Worm (Caenorhabditis elegans): ENCODE results near the gene F19B10.4.

The F19B10.4 gene

ce11 chrII:3675176-3675575 is 15.3 kb downstream of the F19B10.4 start, which contains the start of gene F19B10.2:
Gene F19B10.2 (plus strand): TSS chrII:3675476.
- no peak for TF ChIP-seq zip-4 (GFP tag; optimal IDR thresholded peaks at IDR 0.05)
- TF ChIP-seq sox-4 (tag; optimal IDR thresholded peaks at IDR 0.05): no peak
- no peak for TF ChIP-seq nhr-11 (tag; optimal IDR thresholded peaks at IDR 0.05)
- no peak for TF ChIP-seq nhr-85 (tag)
- no peak for TF ChIP-seq fkh-10 (GFP tag; optimal IDR thresholded peaks at IDR 0.05)

ce11 chrII:3678978-3679377 is 19.1 kb downstream of the F19B10.4 start:
- TF ChIP-seq mab-9 (GFP tag; IDR thresholded peaks at IDR 0.05): no peak
- TF ChIP-seq nhr-47 (tag; optimal IDR thresholded peaks at IDR 0.05): no peak
- TF ChIP-seq dsc-1 (tag; optimal IDR thresholded peaks at IDR 0.05): no peak
- TF ChIP-seq nhr-76 (tag; optimal IDR thresholded peaks at IDR 0.05): no peak
- TF ChIP-seq efl-1 (optimal IDR thresholded peaks at IDR 0.05): no peak
- no peak for TF ChIP-seq efl-1 (GFP tag; optimal IDR thresholded peaks at IDR 0.05 in 1 of 2)
- no peak for TF ChIP-seq tlp-1 (tag; optimal IDR thresholded peaks at IDR 0.05)
- no peak for TF ChIP-seq nhr-28 (tag; optimal IDR thresholded peaks at IDR 0.05)
- TF ChIP-seq efl-3 (GFP tag; optimal IDR thresholded peaks at IDR 0.05): no peak
- TF ChIP-seq alr-1 (tag; optimal IDR thresholded peaks at IDR 0.05; ENCODE audit: borderline replicate concordance): no peak
- no peak for TF ChIP-seq xbp-1 (tag; optimal IDR thresholded peaks at IDR 0.05)
- TF ChIP-seq elt-3 (tag; optimal IDR thresholded peaks at IDR 0.05): no peak

ce11 chrII:3680366-3680765 is 20.5 kb downstream of the F19B10.4 start:
- TF ChIP-seq snpc-4 (tag; optimal IDR thresholded peaks at IDR 0.05): no peak
- TF ChIP-seq dsc-1 (tag; optimal IDR thresholded peaks at IDR 0.05): no peak
- no peak for TF ChIP-seq elt-3 (tag; optimal IDR thresholded peaks at IDR 0.05)
- no peak for TF ChIP-seq mdl-1 (tag; optimal IDR thresholded peaks at IDR 0.05)
- no peak for TF ChIP-seq isw-1 (GFP tag; IDR thresholded peaks at IDR 0.05)
- no peak for TF ChIP-seq fkh-10 (GFP tag; optimal IDR thresholded peaks at IDR 0.05)
- TF ChIP-seq ztf-4 (tag; optimal IDR thresholded peaks at IDR 0.05): no peak

DNA sequence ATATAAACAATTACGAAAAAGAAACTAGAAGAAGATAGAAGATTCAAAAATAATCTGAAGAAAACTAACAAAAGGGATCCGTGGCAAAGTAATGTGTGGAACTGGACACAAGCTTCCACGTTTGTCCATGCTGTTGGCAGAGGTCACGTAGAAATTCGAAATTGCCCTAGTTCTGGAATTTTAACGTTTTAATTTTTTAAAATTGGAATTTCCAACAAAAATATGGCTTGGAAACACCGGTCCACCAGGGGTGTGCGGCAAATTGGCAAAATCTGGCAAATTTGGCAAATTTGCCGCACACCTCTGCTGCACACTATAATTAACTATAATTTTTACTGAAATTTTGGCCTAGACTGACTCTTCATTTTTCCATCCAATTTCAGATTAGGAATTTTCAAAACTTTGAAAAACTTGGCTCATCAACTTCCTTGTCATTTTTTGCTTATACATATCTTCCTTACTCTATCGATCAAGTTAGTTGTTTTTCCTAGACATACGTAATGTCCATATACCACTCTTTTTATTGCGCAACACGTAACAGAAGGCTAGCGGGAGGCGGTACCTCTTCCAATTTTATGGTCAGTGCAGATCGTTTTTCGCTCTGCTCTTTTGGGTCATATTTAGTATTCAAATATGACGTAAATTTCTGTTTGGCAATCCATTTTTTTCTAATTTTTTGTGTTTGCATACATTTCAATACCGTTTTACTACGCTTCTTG is 21.6 kb downstream of the F19B10.4 start, which contains the start of gene F19B10.10:
Gene F19B10.10 (minus strand): TSS at position 51 of the 719 bp plus-strand sequence.
- TF ChIP-seq F16B12.6 (tag; optimal IDR thresholded peaks at IDR 0.05) (no peak), egl-13 (tag; optimal IDR thresholded peaks at IDR 0.05) (no peak), lin-13 (GFP tag; optimal IDR thresholded peaks at IDR 0.05) (no peak), nhr-20 (tag; optimal IDR thresholded peaks at IDR 0.05) (no peak), xbp-1 (tag; optimal IDR thresholded peaks at IDR 0.05) (no peak), elt-2 (tag; optimal IDR thresholded peaks at IDR 0.05) (no peak), grh-1 (GFP tag; IDR thresholded peaks at IDR 0.05) (no peak), aly-2 (tag; optimal IDR thresholded peaks at IDR 0.05) (no peak), efl-3 (GFP tag; optimal IDR thresholded peaks at IDR 0.05) (no peak), elt-3 (tag; optimal IDR thresholded peaks at IDR 0.05) (no peak), lin-15B (tag; optimal IDR thresholded peaks at IDR 0.05) (no peak), alr-1 (tag; optimal IDR thresholded peaks at IDR 0.05; ENCODE audit: borderline replicate concordance) (no peak), fkh-8 (tag; optimal IDR thresholded peaks at IDR 0.05) (no peak), irx-1 (tag; optimal IDR thresholded peaks at IDR 0.05) (no peak), mab-9 (GFP tag; IDR thresholded peaks at IDR 0.05) (no peak), tlp-1 (tag; optimal IDR thresholded peaks at IDR 0.05) (no peak)

DNA sequence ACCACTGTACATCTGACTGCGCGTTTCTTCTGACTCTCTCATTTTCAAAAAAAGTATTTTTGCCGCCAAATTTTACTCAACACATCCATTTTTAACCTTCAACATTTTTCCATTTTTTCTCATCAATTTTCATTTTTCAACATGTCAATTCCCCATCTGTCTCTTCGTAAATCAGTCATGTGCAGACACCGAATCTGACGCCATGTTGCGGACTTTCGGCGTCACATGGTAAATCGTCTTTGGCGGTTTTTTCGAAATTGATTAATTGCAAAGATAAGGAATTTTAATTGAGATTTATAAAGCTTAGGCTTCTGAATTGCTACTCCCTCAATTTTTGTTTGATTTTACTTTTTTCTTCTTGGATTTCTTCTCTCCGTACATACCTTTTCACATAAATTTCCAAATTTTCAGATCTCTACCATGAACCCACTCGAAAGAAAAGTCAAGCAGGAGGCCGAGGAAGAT is 22.9 kb downstream of the F19B10.4 start, which contains the start of gene F19B10.1:
Gene F19B10.1 (plus strand): TSS at position 415 of the 465 bp plus-strand sequence.
- peak; percentile 15 for TF ChIP-seq unc-86 (tag; optimal IDR thresholded peaks at IDR 0.05)
- TF ChIP-seq Y116A8C.19 (tag; optimal IDR thresholded peaks at IDR 0.05; ENCODE audit: borderline replicate concordance): no peak
- TF ChIP-seq ceh-88 (GFP tag; IDR thresholded peaks at IDR 0.05): no peak
- no peak for TF ChIP-seq pax-3 (tag; optimal IDR thresholded peaks at IDR 0.05)
- TF ChIP-seq nhr-11 (tag; optimal IDR thresholded peaks at IDR 0.05): no peak
- no peak for TF ChIP-seq ceh-63 (GFP tag; optimal IDR thresholded peaks at IDR 0.05)
- peak; percentile 67 for TF ChIP-seq skn-1 (tag; optimal IDR thresholded peaks at IDR 0.05)
- TF ChIP-seq sptf-1 (tag; optimal IDR thresholded peaks at IDR 0.05): no peak
- TF ChIP-seq egl-13 (tag; optimal IDR thresholded peaks at IDR 0.05): no peak
- peak; percentile 11 for TF ChIP-seq jun-1 (tag; optimal IDR thresholded peaks at IDR 0.05)
- peak; percentile 86 to 87 for TF ChIP-seq lsy-2 (tag; optimal IDR thresholded peaks at IDR 0.05)
- TF ChIP-seq nhr-237 (tag; optimal IDR thresholded peaks at IDR 0.05): no peak
- no peak for TF ChIP-seq aha-1 (tag; optimal IDR thresholded peaks at IDR 0.05)
- no peak for TF ChIP-seq nhr-76 (tag; optimal IDR thresholded peaks at IDR 0.05)
- peak; percentile 90 for TF ChIP-seq snu-23 (GFP tag; optimal IDR thresholded peaks at IDR 0.05)
- no peak for TF ChIP-seq ets-5 (GFP tag; IDR thresholded peaks at IDR 0.05)
- peak; percentile 49 for TF ChIP-seq vab-15 (tag; optimal IDR thresholded peaks at IDR 0.05)
- no peak for TF ChIP-seq ces-1 (GFP tag; optimal IDR thresholded peaks at IDR 0.05)
